Worm (Caenorhabditis elegans): Measurements from ENCODE around the gene sorb-1.
A peak's percentile ranks its signal among the peaks of the same experiment; 100 is the strongest.

DNA sequence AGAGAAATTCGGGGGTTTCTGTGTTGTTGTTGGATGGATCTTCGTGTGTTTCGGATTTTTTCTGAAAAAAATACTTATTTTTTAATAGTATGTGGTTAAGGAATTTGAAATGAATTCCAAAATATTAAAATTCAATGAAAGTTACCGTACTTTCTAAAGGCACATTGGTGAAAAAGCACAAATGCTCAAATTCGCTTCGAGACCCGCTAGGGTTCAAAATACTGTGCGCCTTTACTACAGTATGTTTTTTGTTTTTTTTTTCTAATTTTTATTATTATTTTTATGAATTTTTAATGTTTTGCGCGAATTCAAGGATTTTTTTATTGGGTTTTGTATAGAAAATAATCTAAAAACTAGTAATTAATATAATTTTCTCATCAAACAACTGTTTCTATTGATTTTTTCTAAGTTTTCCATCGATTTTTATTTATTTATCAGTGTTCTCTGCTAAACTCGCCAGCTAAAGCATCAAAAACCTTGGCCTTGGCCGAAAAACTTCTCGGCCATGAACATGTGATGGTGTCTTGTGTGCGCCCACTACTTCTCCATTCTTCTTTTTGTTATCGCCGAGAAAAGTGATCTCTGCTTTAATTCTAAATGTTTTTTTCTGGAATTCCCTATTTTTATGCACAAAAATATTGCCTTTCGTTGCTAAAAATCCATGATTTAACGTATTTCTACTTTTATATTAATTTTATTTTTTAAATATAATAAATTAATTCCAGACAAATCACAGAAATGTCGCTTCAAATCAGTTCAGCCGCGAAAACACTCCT lies 33.3 kb downstream of the sorb-1 start, which contains the start of gene iscu-1:
- TF ChIP-seq nhr-77 (tag; optimal IDR thresholded peaks at IDR 0.05) (no peak), ztf-4 (tag; optimal IDR thresholded peaks at IDR 0.05) (no peak), aly-2 (tag; optimal IDR thresholded peaks at IDR 0.05) (no peak), lin-15B (tag; optimal IDR thresholded peaks at IDR 0.05) (peak; percentile 77), unc-62 (GFP tag; optimal IDR thresholded peaks at IDR 0.05) (no peak), nhr-11 (tag; optimal IDR thresholded peaks at IDR 0.05) (no peak)

All from whole organism, L3 larva.